Fruit fly (Drosophila melanogaster) whole organism, embryonic: ENCODE data around the gene Polr3A.

Experiments used
- BEAF-32 ChIP-seq: fragments of 200-800 bp; sonication (Bioruptor generic); optimal IDR thresholded peaks from 3 replicates; lab custom pipeline; 2017; ENCODE audit warnings: missing biosample characterization, missing genetic modification characterization, mild to moderate bottlenecking, moderate library complexity, missing genetic modification reagents
- Blimp-1 ChIP-seq: fragments of 200-800 bp; sonication (Bioruptor generic); optimal IDR thresholded peaks from 3 replicates; lab custom pipeline; 2018; ENCODE audit warnings: missing biosample characterization, missing genetic modification characterization, mild to moderate bottlenecking, moderate library complexity, missing genetic modification reagents
- BtbVII ChIP-seq: fragments of 200-800 bp; sonication (Bioruptor generic); optimal IDR thresholded peaks from 3 replicates; lab custom pipeline; 2017; ENCODE audit warnings: missing biosample characterization, mild to moderate bottlenecking, missing genetic modification characterization
- CG1024 ChIP-seq: fragments of 200-800 bp; sonication (Bioruptor generic); IDR thresholded peaks from 2 replicates; pipeline ENCODE4 v1.3.6; 2022; ENCODE audit warnings: missing biosample characterization, missing genetic modification characterization
- CG11504 ChIP-seq: fragments of 200-800 bp; sonication (Bioruptor generic); optimal IDR thresholded peaks from 3 replicates; lab custom pipeline; 2019; ENCODE audit warnings: missing biosample characterization, mild to moderate bottlenecking, missing genetic modification characterization, moderate library complexity
- CG1233 ChIP-seq: fragments of 200-800 bp; sonication (Bioruptor generic); optimal IDR thresholded peaks from 4 replicates; lab custom pipeline; 2018; ENCODE audit warnings: missing biosample characterization, mild to moderate bottlenecking, missing genetic modification characterization
- CG12391 ChIP-seq: fragments of 200-800 bp; sonication (Bioruptor generic); optimal IDR thresholded peaks from 3 replicates; lab custom pipeline; 2018; ENCODE audit warnings: missing biosample characterization, mild to moderate bottlenecking, missing genetic modification characterization, moderate library complexity
- CG13296 ChIP-seq: fragments of 200-800 bp; sonication (Bioruptor generic); optimal IDR thresholded peaks from 3 replicates; lab custom pipeline; 2018; ENCODE audit warnings: missing biosample characterization, mild to moderate bottlenecking, missing genetic modification characterization
- CG15514 ChIP-seq: fragments of 200-800 bp; sonication (Bioruptor generic); optimal IDR thresholded peaks from 3 replicates; lab custom pipeline; 2017; ENCODE audit warnings: missing biosample characterization, missing genetic modification characterization, mild to moderate bottlenecking, moderate library complexity, missing genetic modification reagents
- CG18599 ChIP-seq: fragments of 200-800 bp; sonication (Bioruptor generic); optimal IDR thresholded peaks from 3 replicates; lab custom pipeline; 2017; ENCODE audit warnings: missing biosample characterization, missing genetic modification characterization, mild to moderate bottlenecking, moderate library complexity, missing genetic modification reagents
- CG2120 ChIP-seq: fragments of 200-800 bp; sonication (Bioruptor generic); optimal IDR thresholded peaks from 3 replicates; lab custom pipeline; 2016; ENCODE audit warnings: missing biosample characterization, missing genetic modification characterization
- CG2678 ChIP-seq: fragments of 200-800 bp; sonication (Bioruptor generic); optimal IDR thresholded peaks from 3 replicates; lab custom pipeline; 2019; ENCODE audit warnings: missing biosample characterization, mild to moderate bottlenecking, missing genetic modification characterization, moderate library complexity
- CG3065 ChIP-seq: fragments of 200-800 bp; sonication (Bioruptor generic); optimal IDR thresholded peaks from 2 replicates; lab custom pipeline; 2016; ENCODE audit warnings: missing biosample characterization, missing genetic modification characterization
- CG4282 ChIP-seq: fragments of 200-800 bp; sonication (Bioruptor generic); optimal IDR thresholded peaks from 2 replicates; lab custom pipeline; 2016; ENCODE audit warnings: missing biosample characterization, missing genetic modification characterization
- CG4707 ChIP-seq: fragments of 200-800 bp; sonication (Bioruptor generic); optimal IDR thresholded peaks from 2 replicates; lab custom pipeline; 2018; ENCODE audit warnings: missing biosample characterization, mild to moderate bottlenecking, missing genetic modification characterization, moderate library complexity
- CG6765 ChIP-seq: fragments of 200-800 bp; sonication (Bioruptor generic); optimal IDR thresholded peaks from 3 replicates; lab custom pipeline; 2017; ENCODE audit warnings: missing biosample characterization, mild to moderate bottlenecking, missing genetic modification characterization
- CG6854 ChIP-seq: fragments of 200-800 bp; sonication (Bioruptor generic); optimal IDR thresholded peaks from 3 replicates; lab custom pipeline; 2017; ENCODE audit warnings: missing biosample characterization, mild to moderate bottlenecking, missing genetic modification characterization
- CG8290 ChIP-seq, 3 experiments: fragments of 200-800 bp; sonication (Bioruptor generic); optimal IDR thresholded peaks; 2 replicates each; lab custom pipeline; 2016 to 2019; ENCODE audit warnings: missing biosample characterization in 3 of 3, missing genetic modification characterization in 3 of 3, mild to moderate bottlenecking in 2 of 3, moderate library complexity in 1 of 3
- CG8388 ChIP-seq: fragments of 200-800 bp; sonication (Bioruptor generic); optimal IDR thresholded peaks from 2 replicates; lab custom pipeline; 2019; ENCODE audit warnings: missing biosample characterization, mild to moderate bottlenecking, missing genetic modification characterization, moderate library complexity
- CG9215 ChIP-seq: fragments of 200-800 bp; sonication (Bioruptor generic); IDR thresholded peaks from 2 replicates; pipeline ENCODE4 v1.3.6; 2022; ENCODE audit warnings: missing biosample characterization, missing genetic modification characterization
- Deaf1 ChIP-seq: fragments of 200-800 bp; optimal IDR thresholded peaks from 3 replicates; lab custom pipeline; 2019; ENCODE audit warnings: missing biosample characterization, mild to moderate bottlenecking, missing genetic modification characterization, moderate library complexity
- Drgx ChIP-seq: fragments of 200-800 bp; sonication (Bioruptor generic); IDR thresholded peaks from 2 replicates; pipeline ENCODE4 v1.3.6; 2022; ENCODE audit warnings: missing biosample characterization, missing genetic modification characterization
- Ets65A ChIP-seq: fragments of 200-800 bp; sonication (Bioruptor generic); peaks from one replicate; lab custom pipeline; 2016; ENCODE audit warnings: missing biosample characterization, missing genetic modification characterization
- Fer1 ChIP-seq: fragments of 200-800 bp; sonication (Bioruptor generic); optimal IDR thresholded peaks from 2 replicates; lab custom pipeline; 2017; ENCODE audit warnings: missing biosample characterization, mild to moderate bottlenecking, missing genetic modification characterization
- H2.0 ChIP-seq: fragments of 200-800 bp; sonication (Bioruptor generic); IDR thresholded peaks from 2 replicates; pipeline ENCODE4 v1.3.6; 2022; ENCODE audit warnings: missing biosample characterization, missing genetic modification characterization
- HmgZ ChIP-seq: fragments of 200-800 bp; sonication (Bioruptor generic); optimal IDR thresholded peaks from 2 replicates; lab custom pipeline; 2018; ENCODE audit warnings: missing biosample characterization, mild to moderate bottlenecking, missing genetic modification characterization
- Hmr ChIP-seq: fragments of 200-800 bp; sonication (Bioruptor generic); optimal IDR thresholded peaks from 3 replicates; lab custom pipeline; 2017; ENCODE audit warnings: mild to moderate bottlenecking, missing biosample characterization, missing genetic modification reagents, missing genetic modification characterization
- Hr51 ChIP-seq, 2 experiments: fragments of 200-800 bp; sonication (Bioruptor generic); optimal IDR thresholded peaks; 2 replicates in 1 of 2; 3 replicates in 1 of 2; lab custom pipeline; 2016 to 2018; ENCODE audit warnings: missing biosample characterization in 2 of 2, missing genetic modification characterization in 2 of 2, mild to moderate bottlenecking in 1 of 2, moderate library complexity in 1 of 2
- NK7.1 ChIP-seq: fragments of 200-800 bp; sonication (Bioruptor generic); optimal IDR thresholded peaks from 3 replicates; lab custom pipeline; 2016; ENCODE audit warnings: missing biosample characterization, missing genetic modification characterization
- Nf-YB ChIP-seq: fragments of 200-800 bp; sonication (Bioruptor generic); optimal IDR thresholded peaks from 3 replicates; lab custom pipeline; 2019; ENCODE audit warnings: missing biosample characterization, mild to moderate bottlenecking, missing genetic modification characterization, moderate library complexity
- Nf-YC ChIP-seq: fragments of 200-800 bp; optimal IDR thresholded peaks from 3 replicates; lab custom pipeline; 2019; ENCODE audit warnings: missing biosample characterization, mild to moderate bottlenecking, missing genetic modification characterization, moderate library complexity
- Opbp ChIP-seq: fragments of 200-800 bp; sonication (Bioruptor generic); IDR thresholded peaks from 3 replicates; pipeline ENCODE4 v1.3.6; 2022; ENCODE audit warnings: missing biosample characterization, missing genetic modification characterization; ENCODE audit not compliant: partially characterized antibody
- Rfx ChIP-seq: fragments of 200-800 bp; sonication (Bioruptor generic); IDR thresholded peaks from 2 replicates; pipeline ENCODE4 v1.3.6; 2022; ENCODE audit warnings: missing biosample characterization, missing genetic modification characterization
- Six4 ChIP-seq: fragments of 200-800 bp; sonication (Bioruptor generic); optimal IDR thresholded peaks from 2 replicates; lab custom pipeline; 2016; ENCODE audit warnings: missing biosample characterization, missing genetic modification characterization
- dpn ChIP-seq, 2 experiments: fragments of 200-800 bp; sonication (Bioruptor generic); optimal IDR thresholded peaks; 3 replicates each; lab custom pipeline; 2016; ENCODE audit warnings: missing biosample characterization in 2 of 2, missing genetic modification characterization in 2 of 2
- her ChIP-seq: fragments of 200-800 bp; sonication (Bioruptor generic); optimal IDR thresholded peaks from 2 replicates; lab custom pipeline; 2016; ENCODE audit warnings: missing biosample characterization, missing genetic modification characterization
- inv ChIP-seq: fragments of 200-800 bp; sonication (Bioruptor generic); IDR thresholded peaks from 2 replicates; pipeline ENCODE4 v1.3.6; 2022; ENCODE audit warnings: missing biosample characterization, missing genetic modification characterization; ENCODE audit not compliant: partially characterized antibody
- lbe ChIP-seq: fragments of 200-800 bp; sonication (Bioruptor generic); optimal IDR thresholded peaks from 2 replicates; lab custom pipeline; 2016; ENCODE audit warnings: missing biosample characterization, mild to moderate bottlenecking, missing genetic modification characterization
- nom ChIP-seq: fragments of 200-800 bp; sonication (Bioruptor generic); optimal IDR thresholded peaks from 2 replicates; lab custom pipeline; 2017; ENCODE audit warnings: missing biosample characterization, missing genetic modification characterization, mild to moderate bottlenecking, moderate library complexity, missing genetic modification reagents
- row ChIP-seq: fragments of 200-800 bp; sonication (Bioruptor generic); IDR thresholded peaks from 3 replicates; pipeline ENCODE4 v1.3.6; 2022; ENCODE audit warnings: missing biosample characterization, missing genetic modification characterization
- sd ChIP-seq: fragments of 200-800 bp; sonication (Bioruptor generic); optimal IDR thresholded peaks from 3 replicates; lab custom pipeline; 2018; ENCODE audit warnings: missing biosample characterization, mild to moderate bottlenecking, missing genetic modification characterization, moderate library complexity
- sens ChIP-seq: fragments of 200-800 bp; sonication (Bioruptor generic); peaks from one replicate; lab custom pipeline; 2016; ENCODE audit warnings: missing biosample characterization, missing genetic modification characterization
- sqz ChIP-seq: fragments of 200-800 bp; sonication (Bioruptor generic); optimal IDR thresholded peaks from 3 replicates; lab custom pipeline; 2018; ENCODE audit warnings: missing biosample characterization, mild to moderate bottlenecking, missing genetic modification characterization
- tll ChIP-seq, 2 experiments: fragments of 200-800 bp in 1 of 2; fragments of >200 bp in 1 of 2; sonication (Bioruptor generic) in 1 of 2; optimal IDR thresholded peaks; 2 replicates each; lab custom pipeline; 2017 to 2019; ENCODE audit warnings: missing biosample characterization in 2 of 2, missing genetic modification characterization in 2 of 2, mild to moderate bottlenecking in 1 of 2, moderate library complexity in 1 of 2
- tx ChIP-seq: fragments of 200-800 bp; sonication (Bioruptor generic); optimal IDR thresholded peaks from 2 replicates; lab custom pipeline; 2016; ENCODE audit warnings: missing biosample characterization, missing genetic modification characterization

Gene Polr3A

DNA sequence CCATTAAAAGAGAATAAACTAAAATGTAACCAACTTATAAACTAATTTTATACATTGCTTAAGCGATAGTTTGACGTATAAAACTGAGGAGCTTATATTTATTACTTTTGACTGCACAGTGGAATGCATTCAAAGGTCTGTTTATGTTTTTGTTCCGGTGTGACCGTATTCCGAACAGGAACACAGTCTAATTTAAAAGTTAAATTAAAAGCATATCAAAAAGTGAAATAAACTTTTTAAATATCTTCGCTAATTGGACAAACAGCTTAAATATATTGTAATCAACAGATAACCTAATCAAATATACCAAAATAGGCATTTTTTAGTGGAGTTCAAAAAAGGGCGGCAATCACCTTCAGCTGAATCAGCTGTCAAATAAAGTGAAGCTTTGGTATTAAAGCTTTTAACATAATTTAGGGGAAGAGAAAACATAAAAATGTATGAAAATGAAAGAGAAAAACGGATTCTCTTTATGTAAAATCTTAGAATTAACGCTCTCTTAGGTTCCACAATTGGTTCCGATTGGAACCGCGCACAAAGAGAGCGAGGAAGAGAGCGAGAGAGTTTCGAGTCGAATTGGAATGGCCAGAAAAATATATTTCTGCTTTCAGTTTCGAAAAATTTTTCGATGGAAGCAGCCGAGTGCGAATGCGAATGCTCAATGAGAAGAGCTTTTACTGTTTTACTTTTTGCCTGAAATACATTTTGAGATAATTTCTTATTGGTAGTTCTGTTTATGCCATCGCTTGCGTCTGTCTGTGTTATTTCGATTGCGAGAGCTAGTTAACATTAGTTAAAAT lies 41.2 kb downstream of the Polr3A start, which contains the start of the genes PGRP-LE and sd (continued):
- TF ChIP-seq CG4282 (GFP tag; lab: Kevin White, UChicago) (no peak), inv (GFP tag; lab: Robert Waterston, UW) (no peak), CG4707 (GFP tag; lab: Kevin White, UChicago) (peak; percentile 70), Blimp-1 (GFP tag; lab: Kevin White, UChicago) (peak; percentile 30), Deaf1 (peak; percentile 64), BEAF-32 (GFP tag; lab: Kevin White, UChicago) (peak; percentile 34), CG12391 (tag; lab: Kevin White, UChicago) (peak; percentile 18), CG18599 (no peak), sens (GFP tag; lab: Kevin White, UChicago) (peak; percentile 78), NK7.1 (GFP tag; lab: Kevin White, UChicago) (no peak), lbe (peak; percentile 79), CG2120 (peak; percentile 16), nom (peak; percentile 57), Hr51 (GFP tag; optimal IDR thresholded peaks at IDR 0.05; lab: Kevin White, UChicago) (peak in 1 of 2 experiments; percentile 5), Nf-YB (GFP tag; lab: Kevin White, UChicago) (no peak), tx (GFP tag; lab: Kevin White, UChicago) (no peak), Opbp (GFP tag; lab: Robert Waterston, UW) (no peak)

DNA sequence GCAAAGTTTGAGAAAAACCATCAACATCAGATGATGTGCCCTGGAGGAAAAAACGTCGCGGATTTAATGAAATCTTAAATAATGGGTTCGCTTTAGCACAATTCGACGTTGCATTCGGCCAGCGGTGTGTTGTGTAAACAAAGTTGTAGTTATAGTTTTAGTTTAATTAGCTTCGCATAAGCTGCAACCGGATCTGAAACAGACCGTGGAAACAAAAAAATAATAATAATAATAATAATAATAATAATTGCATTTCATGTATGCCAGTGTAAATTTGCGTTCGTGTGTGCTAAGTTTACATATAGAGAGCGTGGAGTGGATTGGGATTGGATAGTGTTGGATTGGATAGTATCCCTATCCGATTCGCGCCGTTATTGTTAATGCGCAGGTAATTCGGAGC lies 42.0 kb downstream of the Polr3A start:
- TF ChIP-seq Drgx, result 0 out of 2 replicates have a peak, but pooled peaks have one; percentile 20
- 0 out of 3 replicates have a peak, but pooled peaks have one; percentile 8 for TF ChIP-seq row
- TF ChIP-seq CG2678, result peak; percentile 10
- TF ChIP-seq CG11504 (tag; lab: Kevin White, UChicago), result peak; percentile 8
- peak; percentile 9 for TF ChIP-seq CG6765 (GFP tag; lab: Kevin White, UChicago)
- no peak for TF ChIP-seq Nf-YC (tag; lab: Kevin White, UChicago)

DNA sequence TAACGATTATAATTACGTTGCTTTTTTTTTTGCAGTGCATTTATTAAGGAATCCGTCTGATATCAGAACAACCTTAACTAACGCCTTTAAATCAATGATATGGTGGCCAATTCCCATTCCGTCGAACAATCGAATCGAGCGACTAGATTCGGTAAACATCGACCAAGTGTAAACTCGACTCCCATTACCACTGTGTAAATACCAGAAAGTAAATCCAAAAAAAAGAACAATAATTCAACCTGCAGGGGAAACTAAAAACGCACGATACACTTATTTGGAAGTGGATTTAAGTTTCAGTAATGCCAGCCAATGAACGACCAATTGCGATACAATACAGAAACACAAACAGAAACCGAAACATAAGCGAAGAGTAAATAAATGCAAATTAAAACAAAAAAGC lies 42.8 kb downstream of the Polr3A start:
- TF ChIP-seq CG8388 (GFP tag; lab: Kevin White, UChicago) (no peak), Ets65A (GFP tag; lab: Kevin White, UChicago) (peak; percentile 78), sd (peak; percentile 17), CG1024 (GFP tag; lab: Robert Waterston, UW) (no peak), CG9215 (no peak), her (GFP tag; lab: Kevin White, UChicago) (no peak), CG6854 (GFP tag; lab: Kevin White, UChicago) (peak; percentile 11), sqz (no peak), HmgZ (tag; lab: Kevin White, UChicago) (no peak), CG8290 (GFP tag; optimal IDR thresholded peaks at IDR 0.05; lab: Kevin White, UChicago) (no peak), CG8290 (tag; optimal IDR thresholded peaks at IDR 0.05; lab: Kevin White, UChicago) (peak in 1 of 2 experiments; percentile 45), CG15514 (GFP tag; lab: Kevin White, UChicago) (peak; percentile 3), BtbVII (GFP tag; lab: Kevin White, UChicago) (peak; percentile 17), Six4 (no peak), Rfx (peak; percentile 40; the same call in 1 of the 2 replicates), H2.0 (GFP tag; lab: Robert Waterston, UW) (no peak), Fer1 (GFP tag; lab: Kevin White, UChicago) (peak; percentile 21), tll (GFP tag; optimal IDR thresholded peaks at IDR 0.05; lab: Kevin White, UChicago) (no peak), CG1233 (GFP tag; lab: Kevin White, UChicago) (peak; percentile 24), Hmr (GFP tag; lab: Kevin White, UChicago) (peak; percentile 49), CG3065 (GFP tag; lab: Kevin White, UChicago) (no peak), dpn (GFP tag; optimal IDR thresholded peaks at IDR 0.05; lab: Kevin White, UChicago) (peak in 1 of 2 experiments; percentile 6), CG2678 (peak; percentile 21), CG13296 (GFP tag; lab: Kevin White, UChicago) (peak; percentile 46)
